Worm (Caenorhabditis elegans): Measurements from ENCODE around the gene spv-1.

Gene spv-1

ce11 chrII:7900762-7901161 lies 27.7 kb downstream of the spv-1 start:
- TF ChIP-seq snpc-3.4 (tag; optimal IDR thresholded peaks at IDR 0.05) (no peak), ceh-91 (GFP tag; IDR thresholded peaks at IDR 0.05) (no peak), ekl-4 (GFP tag; IDR thresholded peaks at IDR 0.05) (no peak), Y67H2A.10 (GFP tag; conservative IDR thresholded peaks at IDR 0.05) (no peak), ztf-26 (tag; optimal IDR thresholded peaks at IDR 0.05) (no peak), zim-3 (tag; optimal IDR thresholded peaks at IDR 0.05) (no peak), ceh-58 (GFP tag; IDR thresholded peaks at IDR 0.05) (no peak), C17E4.6 (GFP tag; IDR thresholded peaks at IDR 0.05) (no peak), ceh-27 (GFP tag; optimal IDR thresholded peaks at IDR 0.05) (no peak), F55B11.4 (tag; optimal IDR thresholded peaks at IDR 0.05; ENCODE audit: borderline replicate concordance, insufficient read depth) (no peak), ceh-40 (GFP tag; IDR thresholded peaks at IDR 0.05) (no peak), K11D2.4 (GFP tag; IDR thresholded peaks at IDR 0.05) (no peak), attf-6 (GFP tag; IDR thresholded peaks at IDR 0.05) (no peak), ztf-3 (GFP tag; optimal IDR thresholded peaks at IDR 0.05) (no peak), madf-6 (GFP tag; IDR thresholded peaks at IDR 0.05) (no peak), F39B2.1 (GFP tag; IDR thresholded peaks at IDR 0.05) (no peak), egl-44 (GFP tag; IDR thresholded peaks at IDR 0.05) (no peak), repo-1 (tag; optimal IDR thresholded peaks at IDR 0.05) (no peak), bed-2 (GFP tag; IDR thresholded peaks at IDR 0.05) (no peak), nhr-179 (tag; optimal IDR thresholded peaks at IDR 0.05) (no peak)

DNA sequence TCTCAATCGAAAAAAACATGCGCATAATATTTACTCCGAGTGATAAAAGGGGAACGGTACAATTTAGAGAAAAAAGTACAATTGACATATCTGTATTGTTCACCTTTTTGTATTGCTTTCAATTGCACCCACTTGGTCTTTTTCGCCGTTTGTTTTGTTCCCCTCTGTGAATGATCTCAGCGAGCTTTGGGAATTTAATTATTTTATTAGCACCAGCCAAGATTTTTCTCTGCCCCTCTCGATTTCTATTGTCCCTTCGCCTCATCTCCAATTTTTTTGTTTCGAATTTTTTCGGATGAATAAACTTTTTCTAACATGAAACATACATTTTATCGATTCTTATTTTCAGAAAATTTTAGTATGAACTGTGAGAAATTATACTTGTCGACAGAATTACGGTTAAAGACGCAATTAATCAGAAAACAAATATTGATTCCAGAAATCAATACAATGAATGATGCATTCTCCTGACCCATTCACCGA lies 28.3 kb downstream of the spv-1 start, which contains the start of gene rev-1:
Gene rev-1 (plus strand): TSS at position 433 of the 483 bp plus-strand sequence.
- TF ChIP-seq rcor-1 (GFP tag; IDR thresholded peaks at IDR 0.05) (peak; percentile 45; the same call in 1 of the 2 replicates), nfyb-1 (GFP tag; IDR thresholded peaks at IDR 0.05) (0 out of 2 replicates have a peak, but pooled peaks have one; percentile 29), Y95B8A.8 (GFP tag; IDR thresholded peaks at IDR 0.05) (0 out of 2 replicates have a peak, but pooled peaks have one; percentile 30), F39B2.1 (GFP tag; IDR thresholded peaks at IDR 0.05) (peak; percentile 84), B0336.3 (GFP tag; IDR thresholded peaks at IDR 0.05) (peak; percentile 73), attf-5 (GFP tag; optimal IDR thresholded peaks at IDR 0.05) (peak; percentile 5), madf-6 (GFP tag; IDR thresholded peaks at IDR 0.05) (peak; percentile 37; the same call in 1 of the 2 replicates), ceh-100 (GFP tag; IDR thresholded peaks at IDR 0.05) (peak; percentile 36; the same call in 1 of the 2 replicates), ceh-91 (GFP tag; IDR thresholded peaks at IDR 0.05) (no peak), F52B5.7 (tag; optimal IDR thresholded peaks at IDR 0.05) (no peak), mes-4 (tag; optimal IDR thresholded peaks at IDR 0.05) (no peak), let-607 (tag; optimal IDR thresholded peaks at IDR 0.05) (no peak), tbx-9 (tag; optimal IDR thresholded peaks at IDR 0.05; ENCODE audit: borderline replicate concordance) (peak; percentile 4), nhr-27 (tag; optimal IDR thresholded peaks at IDR 0.05) (peak; percentile 78), ztf-3 (GFP tag; optimal IDR thresholded peaks at IDR 0.05) (no peak), ekl-4 (GFP tag; IDR thresholded peaks at IDR 0.05) (0 out of 2 replicates have a peak, but pooled peaks have one; percentile 10), atf-7 (tag; optimal IDR thresholded peaks at IDR 0.05) (peak; percentile 1), dpl-1 (GFP tag; optimal IDR thresholded peaks at IDR 0.05) (no peak), cebp-1 (GFP tag; IDR thresholded peaks at IDR 0.05) (no peak), cebp-1 (tag; optimal IDR thresholded peaks at IDR 0.05) (peak; percentile 11), Y53G8AR.9 (GFP tag; conservative IDR thresholded peaks at IDR 0.05) (peak; percentile 65; the same call in 1 of the 2 replicates), pbrm-1 (GFP tag; IDR thresholded peaks at IDR 0.05) (0 out of 2 replicates have a peak, but pooled peaks have one; percentile 19)
